Fruit fly (Drosophila melanogaster): ENCODE data around the gene hiro.
A peak's percentile ranks its signal among the peaks of the same experiment; 100 is the strongest.

The hiro gene

DNA sequence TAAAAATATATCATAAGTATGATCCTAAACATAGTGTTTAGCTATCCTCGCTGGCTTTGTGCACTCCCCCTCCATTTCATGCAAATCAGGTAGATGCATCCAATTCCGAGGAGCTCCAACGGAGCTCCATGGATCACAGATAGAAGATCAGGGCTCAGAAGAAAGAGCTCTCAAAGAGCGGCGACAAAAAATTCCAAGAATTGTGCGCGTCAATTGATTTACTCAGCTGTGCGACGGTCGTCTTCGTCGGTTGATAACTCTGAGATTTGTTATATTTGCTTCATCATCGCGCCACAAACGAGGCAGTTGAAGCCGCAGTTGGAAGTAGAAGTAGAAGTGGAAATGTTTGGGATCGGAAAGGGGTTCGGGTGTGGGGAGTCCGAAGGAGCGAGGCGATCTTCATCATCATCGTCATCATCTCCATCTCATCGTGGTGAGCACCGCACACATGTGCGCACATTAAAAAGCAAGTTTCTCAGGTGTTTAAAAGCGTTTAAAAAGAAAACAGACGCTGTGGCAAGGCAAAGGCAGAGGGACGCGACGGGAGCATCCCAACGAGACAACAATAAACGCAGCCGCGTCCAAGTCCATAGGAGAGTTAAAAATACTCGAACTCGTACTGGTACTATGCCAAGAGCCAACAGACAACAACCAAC, 45.5 kb upstream of the hiro start:
- peak; percentile 83 for TF ChIP-seq EcR (GFP tag; optimal IDR thresholded peaks at IDR 0.05)
- TF ChIP-seq Snoo (tag; optimal IDR thresholded peaks at IDR 0.05) = no peak

DNA sequence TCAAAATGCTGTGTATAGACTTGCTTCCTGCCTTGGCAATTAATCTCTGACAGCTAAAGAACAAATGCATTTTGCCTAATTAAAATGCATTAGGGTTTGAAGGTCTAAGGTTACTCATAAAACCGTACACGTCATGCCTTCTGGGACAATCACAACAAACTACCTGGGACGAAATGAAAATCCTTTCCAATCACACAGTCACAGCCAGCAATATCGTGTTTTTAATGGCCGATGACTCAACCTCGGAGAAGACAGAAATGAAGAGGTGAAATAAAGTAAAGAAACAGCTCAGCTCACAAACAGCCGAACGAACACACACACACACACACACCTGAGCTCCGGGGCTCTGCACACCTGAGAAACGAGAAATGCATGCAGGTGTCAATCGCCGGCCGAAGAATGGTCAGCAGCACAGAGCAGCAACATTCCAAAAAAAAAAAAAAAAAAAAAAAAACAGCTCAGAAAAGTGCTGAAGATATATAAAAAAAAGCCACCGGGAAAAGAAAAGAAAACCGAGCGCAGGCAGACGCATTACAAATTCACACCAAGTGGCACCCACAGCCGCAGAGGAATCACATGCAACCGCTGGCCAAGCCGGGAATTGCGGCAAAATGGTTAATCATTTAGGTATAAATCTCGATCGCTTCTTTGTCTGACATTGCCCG, 44.7 kb upstream of the hiro start:
- TF ChIP-seq CG4496 (GFP tag; IDR thresholded peaks at IDR 0.05) = 0 out of 3 replicates have a peak, but pooled peaks have one; percentile 21
- no peak for TF ChIP-seq CG15710 (tag; optimal IDR thresholded peaks at IDR 0.05)
- TF ChIP-seq D1 (tag; optimal IDR thresholded peaks at IDR 0.05) = no peak
- no peak for TF ChIP-seq CG34367 (tag; optimal IDR thresholded peaks at IDR 0.05)
- no peak for TF ChIP-seq fd96Ca (GFP tag; IDR thresholded peaks at IDR 0.05)
- TF ChIP-seq CG17806 (tag; optimal IDR thresholded peaks at IDR 0.05) = no peak
- TF ChIP-seq Pif1B (GFP tag; optimal IDR thresholded peaks at IDR 0.05) = no peak
- no peak for TF ChIP-seq CG10348 (GFP tag; IDR thresholded peaks at IDR 0.05)
- TF ChIP-seq CG12605 (GFP tag; IDR thresholded peaks at IDR 0.05) = peak; percentile 35; the same call in 1 of the 2 replicates
- TF ChIP-seq EcR (GFP tag; optimal IDR thresholded peaks at IDR 0.05) = peak; percentile 42

DNA sequence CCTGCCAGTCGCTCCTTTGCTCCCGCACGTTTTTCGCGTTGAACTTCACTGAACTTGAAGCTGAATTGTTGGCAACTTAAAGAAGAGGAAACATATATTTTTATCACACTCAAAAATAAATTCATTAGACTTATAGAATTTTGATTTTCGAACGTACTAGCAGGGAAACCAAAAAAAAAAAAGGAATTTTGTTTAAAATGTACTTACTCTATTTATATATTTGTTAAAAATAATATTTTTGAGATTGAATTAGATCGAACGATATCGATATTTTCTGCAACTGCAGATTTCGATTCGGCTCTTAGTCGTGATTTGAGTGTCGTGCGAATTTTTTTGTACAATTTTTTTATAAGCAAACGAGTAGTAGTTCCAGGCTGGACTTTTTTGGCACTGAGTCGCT, 43.7 kb upstream of the hiro start:
- TF ChIP-seq CG12605 (GFP tag; IDR thresholded peaks at IDR 0.05) = no peak
- TF ChIP-seq CG14655 (GFP tag; optimal IDR thresholded peaks at IDR 0.05) = no peak
- peak; percentile 23 for TF ChIP-seq Snoo (tag; optimal IDR thresholded peaks at IDR 0.05)
- peak; percentile 50 for TF ChIP-seq CG8159 (tag; optimal IDR thresholded peaks at IDR 0.05)
- no peak for TF ChIP-seq EcR (GFP tag; optimal IDR thresholded peaks at IDR 0.05)
- peak; percentile 16 for TF ChIP-seq CG17806 (tag; optimal IDR thresholded peaks at IDR 0.05)

DNA sequence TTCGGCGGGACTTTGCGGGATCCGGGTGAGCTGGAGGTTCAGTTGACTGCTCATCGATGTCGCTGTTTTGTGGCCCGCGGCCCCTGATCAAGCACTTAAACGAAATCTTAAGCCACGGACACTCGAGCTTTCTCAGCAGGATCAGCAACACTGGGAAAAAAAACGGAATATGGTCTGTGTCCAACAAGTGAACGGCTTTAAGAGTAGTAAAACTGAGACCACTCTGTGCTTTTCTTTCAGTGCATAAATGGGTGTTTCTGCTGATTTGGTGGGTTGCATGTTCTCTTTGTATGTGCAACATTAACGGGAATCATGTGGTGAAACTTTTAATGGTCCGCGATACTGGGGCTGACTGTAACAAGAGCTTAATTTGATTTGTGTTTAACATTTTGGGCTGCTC, 41.6 kb upstream of the hiro start:
- TF ChIP-seq EcR (GFP tag; optimal IDR thresholded peaks at IDR 0.05) (no peak), CG17806 (tag; optimal IDR thresholded peaks at IDR 0.05) (peak; percentile 9), Ets98B (GFP tag; IDR thresholded peaks at IDR 0.05) (no peak), CG34367 (tag; optimal IDR thresholded peaks at IDR 0.05) (no peak), CG9948 (tag; optimal IDR thresholded peaks at IDR 0.05) (peak; percentile 0), gl (tag; optimal IDR thresholded peaks at IDR 0.05) (no peak), Pif1A (GFP tag; optimal IDR thresholded peaks at IDR 0.05) (no peak), CG10348 (GFP tag; IDR thresholded peaks at IDR 0.05) (no peak), Snoo (tag; optimal IDR thresholded peaks at IDR 0.05) (peak; percentile 32), CG8159 (tag; optimal IDR thresholded peaks at IDR 0.05) (no peak)

DNA sequence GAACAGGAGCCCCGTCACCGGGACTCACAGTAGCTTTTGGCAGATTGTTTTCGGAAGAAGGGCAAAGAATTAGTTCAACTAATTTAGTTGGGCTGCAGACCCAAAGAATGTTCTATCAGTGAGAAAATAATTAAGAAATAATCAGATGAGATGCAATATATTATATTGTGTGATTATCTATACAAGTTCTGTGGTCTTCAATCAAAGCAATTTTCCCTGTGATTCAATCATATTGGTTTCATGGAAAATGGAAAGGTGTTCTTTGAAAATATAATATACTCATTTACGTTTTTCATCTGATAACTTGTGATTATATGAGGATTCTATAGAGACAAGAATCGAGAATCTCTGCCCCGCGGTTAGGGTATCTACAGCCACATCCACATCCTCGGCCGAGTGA, 40.8 kb upstream of the hiro start:
- TF ChIP-seq Ets98B (GFP tag; IDR thresholded peaks at IDR 0.05) (no peak), CG17806 (tag; optimal IDR thresholded peaks at IDR 0.05) (no peak), CG8301 (tag; optimal IDR thresholded peaks at IDR 0.05) (no peak), CG8159 (tag; optimal IDR thresholded peaks at IDR 0.05) (peak; percentile 13), CG15710 (tag; optimal IDR thresholded peaks at IDR 0.05) (no peak), gl (tag; optimal IDR thresholded peaks at IDR 0.05) (no peak), CG14655 (GFP tag; optimal IDR thresholded peaks at IDR 0.05) (no peak), Snoo (tag; optimal IDR thresholded peaks at IDR 0.05) (no peak)

DNA sequence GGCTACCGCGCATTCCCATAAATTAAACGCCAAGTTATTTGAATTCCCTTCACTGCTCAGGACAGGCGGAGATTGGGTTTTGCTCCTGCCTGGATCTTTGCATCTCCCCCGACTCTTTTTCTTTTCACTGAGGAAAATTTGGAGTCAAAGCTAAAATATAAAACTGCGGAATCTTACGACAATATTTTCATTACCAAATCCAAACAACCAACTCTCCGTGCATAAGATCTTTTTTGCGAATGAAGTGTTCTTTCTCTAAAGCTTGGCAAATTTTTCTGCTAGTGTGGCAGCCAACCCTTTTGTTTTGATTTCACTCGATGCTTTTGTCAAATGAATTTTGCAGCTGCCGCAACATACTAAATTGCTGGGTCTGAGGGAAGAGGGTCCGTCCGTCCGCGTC, 40.1 kb upstream of the hiro start:
- TF ChIP-seq CG32121 (GFP tag; IDR thresholded peaks at IDR 0.05) = no peak
- no peak for TF ChIP-seq CG12605 (GFP tag; IDR thresholded peaks at IDR 0.05)
- peak; percentile 19 for TF ChIP-seq CG34367 (tag; optimal IDR thresholded peaks at IDR 0.05)
- peak; percentile 47 for TF ChIP-seq CG8159 (tag; optimal IDR thresholded peaks at IDR 0.05)
- peak; percentile 46 for TF ChIP-seq Pif1A (GFP tag; optimal IDR thresholded peaks at IDR 0.05)
- peak; percentile 31 for TF ChIP-seq CG15710 (tag; optimal IDR thresholded peaks at IDR 0.05)
- TF ChIP-seq Snoo (tag; optimal IDR thresholded peaks at IDR 0.05) = peak; percentile 72
- TF ChIP-seq CG9948 (tag; optimal IDR thresholded peaks at IDR 0.05) = peak; percentile 30
- peak; percentile 40 for TF ChIP-seq Pif1B (GFP tag; optimal IDR thresholded peaks at IDR 0.05)
- no peak for TF ChIP-seq EcR (GFP tag; optimal IDR thresholded peaks at IDR 0.05)
- TF ChIP-seq CG17806 (tag; optimal IDR thresholded peaks at IDR 0.05) = peak; percentile 64
- no peak for TF ChIP-seq CG10348 (GFP tag; IDR thresholded peaks at IDR 0.05)
- TF ChIP-seq gl (tag; optimal IDR thresholded peaks at IDR 0.05) = no peak
- no peak for TF ChIP-seq CG8301 (tag; optimal IDR thresholded peaks at IDR 0.05)

DNA sequence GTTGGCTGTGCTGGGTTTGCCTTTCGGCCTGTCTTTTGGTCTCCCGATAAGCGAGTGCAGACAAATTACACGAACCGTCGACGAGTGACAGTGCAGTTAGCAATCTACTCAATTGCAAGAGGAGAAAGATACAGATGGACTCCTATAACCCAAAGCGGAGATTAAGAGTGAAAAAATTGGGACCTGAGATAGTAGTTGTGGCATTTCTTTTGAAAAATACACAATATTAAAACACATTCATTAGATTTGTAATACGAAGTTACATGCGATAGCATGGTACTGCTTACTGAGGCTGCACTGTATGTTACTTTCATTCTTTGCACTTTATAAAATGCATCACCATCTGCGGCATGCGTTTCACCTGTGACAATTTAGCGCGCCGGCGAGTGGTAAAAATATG, 39.4 kb upstream of the hiro start:
- TF ChIP-seq Snoo (tag; optimal IDR thresholded peaks at IDR 0.05) = peak; percentile 56
- TF ChIP-seq Pif1A (GFP tag; optimal IDR thresholded peaks at IDR 0.05) = peak; percentile 18
- no peak for TF ChIP-seq CG8301 (tag; optimal IDR thresholded peaks at IDR 0.05)

Data from whole organism, pupa.